Worm (Caenorhabditis elegans): Measurements from ENCODE around the gene F26F12.3.

The F26F12.3 gene

ce11 chrV:5843415-5844337 is 1.8 kb downstream of the F26F12.3 start:
- TF ChIP-seq rbr-2 (tag; optimal IDR thresholded peaks at IDR 0.05) (no peak), lsy-2 (tag; optimal IDR thresholded peaks at IDR 0.05) (peak in 1 of 2 experiments; percentile 50), pha-4 (GFP tag; IDR thresholded peaks at IDR 0.05) (peak; percentile 56), pha-4 (tag; optimal IDR thresholded peaks at IDR 0.05) (peak; percentile 62), sdz-12 (GFP tag; optimal IDR thresholded peaks at IDR 0.05) (no peak), duxl-1 (tag; optimal IDR thresholded peaks at IDR 0.05; ENCODE audit: poor library complexity) (no peak), nhr-237 (tag; optimal IDR thresholded peaks at IDR 0.05) (no peak), Y75B8A.6 (GFP tag; IDR thresholded peaks at IDR 0.05) (no peak), nhr-41 (GFP tag; IDR thresholded peaks at IDR 0.05) (no peak), mdl-1 (tag; optimal IDR thresholded peaks at IDR 0.05) (peak; percentile 34 to 74), F44E2.7 (GFP tag; IDR thresholded peaks at IDR 0.05) (no peak), mes-2 (tag; optimal IDR thresholded peaks at IDR 0.05; ENCODE audit: poor library complexity, severe bottlenecking) (peak; percentile 11), daf-19 (GFP tag; conservative IDR thresholded peaks at IDR 0.05) (no peak), ces-1 (GFP tag; optimal IDR thresholded peaks at IDR 0.05) (no peak), F37D6.2 (tag; optimal IDR thresholded peaks at IDR 0.05) (no peak), dve-1 (tag; optimal IDR thresholded peaks at IDR 0.05; ENCODE audit: insufficient read depth) (peak; percentile 93), unc-62 (GFP tag; optimal IDR thresholded peaks at IDR 0.05 in 1 of 2) (peak in 1 of 2 experiments; percentile 95), unc-62 (tag; optimal IDR thresholded peaks at IDR 0.05) (no peak), ceh-82 (tag; optimal IDR thresholded peaks at IDR 0.05) (no peak), daf-16 (GFP tag; optimal IDR thresholded peaks at IDR 0.05) (no peak), daf-16 (tag; optimal IDR thresholded peaks at IDR 0.05) (peak; percentile 72), ZK546.5 (tag; optimal IDR thresholded peaks at IDR 0.05) (no peak), cey-2 (tag; optimal IDR thresholded peaks at IDR 0.05; ENCODE audit: borderline replicate concordance, insufficient read depth) (no peak), skn-1 (tag; optimal IDR thresholded peaks at IDR 0.05) (no peak), zag-1 (tag; optimal IDR thresholded peaks at IDR 0.05) (no peak), ztf-11 (tag; optimal IDR thresholded peaks at IDR 0.05) (no peak), mdt-29 (GFP tag; IDR thresholded peaks at IDR 0.05) (peak; percentile 79), lin-39 (tag; optimal IDR thresholded peaks at IDR 0.05) (no peak), T26A8.4 (GFP tag; IDR thresholded peaks at IDR 0.05) (peak; percentile 10; the same call in 1 of the 2 replicates), unc-130 (GFP tag; optimal IDR thresholded peaks at IDR 0.05) (no peak), set-16 (GFP tag; IDR thresholded peaks at IDR 0.05) (peak; percentile 95), hlh-30 (tag; optimal IDR thresholded peaks at IDR 0.05; ENCODE audit: insufficient read depth) (peak; percentile 97), tra-1 (GFP tag; IDR thresholded peaks at IDR 0.05) (0 out of 2 replicates have a peak, but pooled peaks have one; percentile 7), ztf-7 (tag; optimal IDR thresholded peaks at IDR 0.05) (no peak), ama-1 (optimal IDR thresholded peaks at IDR 0.05) (peak; percentile 16), zfp-3 (GFP tag; conservative IDR thresholded peaks at IDR 0.05) (0 out of 2 replicates have a peak, but pooled peaks have one; percentile 9), egl-27 (tag; optimal IDR thresholded peaks at IDR 0.05) (no peak), aha-1 (tag) (peak; percentile 70), nhr-102 (tag; optimal IDR thresholded peaks at IDR 0.05) (peak; percentile 39), spr-1 (tag; optimal IDR thresholded peaks at IDR 0.05) (no peak), egl-43 (GFP tag; IDR thresholded peaks at IDR 0.05) (peak; percentile 59; the same call in 1 of the 2 replicates), zip-2 (tag; optimal IDR thresholded peaks at IDR 0.05) (no peak), nhr-28 (tag; optimal IDR thresholded peaks at IDR 0.05) (peak; percentile 91), F49E8.2 (tag; optimal IDR thresholded peaks at IDR 0.05; ENCODE audit: borderline replicate concordance) (no peak), nhr-77 (tag; optimal IDR thresholded peaks at IDR 0.05) (peak; percentile 87), zip-11 (GFP tag; IDR thresholded peaks at IDR 0.05) (no peak), ceh-20 (GFP tag; IDR thresholded peaks at IDR 0.05) (0 out of 2 replicates have a peak, but pooled peaks have one; percentile 42), snpc-1.2 (GFP tag; IDR thresholded peaks at IDR 0.05) (no peak; the same call in 1 of the 2 replicates), nhr-76 (tag; optimal IDR thresholded peaks at IDR 0.05) (no peak)

Measured in whole organism, L4 larva.